Worm (Caenorhabditis elegans) whole organism, L1 larva: ENCODE measurements around the gene ZK792.12.

Experiments used
- C34B4.2 ChIP-seq: sonication (generic microtip); optimal IDR thresholded peaks from 2 replicates; lab custom pipeline; 2017; ENCODE audit warnings: mild to moderate bottlenecking, missing genetic modification characterization, missing compliant biosample characterization
- F16B12.6 ChIP-seq: fragments of 150-350 bp; optimal IDR thresholded peaks from 2 replicates; lab custom pipeline; 2014; ENCODE audit warnings: missing biosample characterization, missing genetic modification characterization
- dsc-1 ChIP-seq: sonication (generic microtip); optimal IDR thresholded peaks from 2 replicates; lab custom pipeline; 2016; ENCODE audit warnings: mild to moderate bottlenecking, missing genetic modification characterization, missing compliant biosample characterization
- fkh-4 ChIP-seq: sonication (generic microtip); optimal IDR thresholded peaks from 2 replicates; lab custom pipeline; 2016; ENCODE audit warnings: missing compliant biosample characterization, missing genetic modification characterization, borderline replicate concordance
- lin-15B ChIP-seq: fragments of 150-350 bp; sonication (generic microtip); optimal IDR thresholded peaks from 3 replicates; lab custom pipeline; 2014; ENCODE audit warnings: missing biosample characterization, missing genetic modification characterization
- mab-9 ChIP-seq: fragments of 200-800 bp; sonication (Bioruptor generic); IDR thresholded peaks from 2 replicates; pipeline ENCODE4 v1.3.6; 2022; ENCODE audit warnings: missing genetic modification reagents, missing genetic modification characterization, missing compliant biosample characterization
- nhr-20 ChIP-seq: sonication (generic microtip); optimal IDR thresholded peaks from 2 replicates; lab custom pipeline; 2016; ENCODE audit warnings: mild to moderate bottlenecking, missing genetic modification characterization, missing compliant biosample characterization
- nhr-84 ChIP-seq: sonication (generic microtip); optimal IDR thresholded peaks from 2 replicates; lab custom pipeline; 2017; ENCODE audit warnings: missing biosample characterization, missing genetic modification characterization
- nhr-90 ChIP-seq: sonication (generic microtip); optimal IDR thresholded peaks from 2 replicates; lab custom pipeline; 2016; ENCODE audit warnings: mild to moderate bottlenecking, missing genetic modification characterization, missing compliant biosample characterization; ENCODE audit not compliant: poor library complexity
- rnt-1 ChIP-seq: sonication (generic microtip); optimal IDR thresholded peaks from 2 replicates; lab custom pipeline; 2016; ENCODE audit warnings: mild to moderate bottlenecking, missing genetic modification characterization, moderate library complexity, missing compliant biosample characterization
- tlp-1 ChIP-seq: fragments of 150-350 bp; optimal IDR thresholded peaks from 2 replicates; lab custom pipeline; 2014; ENCODE audit warnings: missing biosample characterization, missing genetic modification characterization
- zag-1 ChIP-seq: fragments of 150-350 bp; optimal IDR thresholded peaks from 2 replicates; lab custom pipeline; 2014; ENCODE audit warnings: missing biosample characterization, missing genetic modification characterization

The ZK792.12 gene

DNA sequence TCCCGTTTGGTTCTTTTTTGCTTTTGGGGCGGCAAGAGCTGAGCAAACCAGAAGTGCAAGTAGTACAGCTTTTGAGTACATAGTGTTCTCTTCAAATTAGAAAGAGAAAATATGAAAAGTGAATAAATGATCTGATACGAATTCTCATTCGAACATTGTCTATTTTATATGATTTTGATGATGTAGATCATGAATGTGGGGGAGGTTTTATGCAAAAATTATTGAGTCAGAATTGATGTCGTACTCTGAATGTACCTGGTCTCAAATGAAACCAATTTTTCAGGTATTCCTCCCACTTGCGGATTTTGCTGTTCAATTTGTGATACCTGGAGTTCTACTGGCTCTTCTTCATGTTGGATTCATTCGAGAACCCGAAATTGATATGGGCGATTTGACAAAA, 46.6 kb downstream of the ZK792.12 start, which contains the start of gene K01A6.4 (continued):
- no peak for TF ChIP-seq mab-9 (GFP tag; lab: Robert Waterston, UW)

DNA sequence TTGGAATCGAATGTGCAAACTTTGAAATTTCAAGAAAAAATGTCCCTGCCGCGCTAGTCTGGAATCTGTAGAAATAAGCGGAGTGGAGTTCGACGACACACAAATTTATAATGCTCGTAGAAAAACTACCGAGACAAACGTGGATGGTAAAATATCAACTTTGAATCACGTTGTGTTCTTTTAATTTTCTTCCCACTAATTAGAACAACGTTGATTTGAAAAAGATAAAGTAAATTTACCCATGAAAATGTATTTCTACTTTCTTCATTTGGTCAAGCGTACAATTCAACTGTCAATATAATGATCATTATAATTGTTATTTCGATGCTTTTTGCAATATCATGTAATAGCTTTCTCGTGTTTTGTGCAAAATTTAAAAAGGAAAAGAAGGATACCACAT, 48.8 kb downstream of the ZK792.12 start, which contains the start of gene K01A6.5:
Gene K01A6.5 (plus strand): TSS at position 301 of the 400 bp plus-strand sequence.
- no peak for TF ChIP-seq lin-15B (tag; lab: Kevin White, UChicago)
- no peak for TF ChIP-seq nhr-20 (tag; lab: Kevin White, UChicago)
- no peak for TF ChIP-seq C34B4.2 (tag; lab: Kevin White, UChicago)
- TF ChIP-seq F16B12.6 (tag; lab: Kevin White, UChicago), result no peak
- no peak for TF ChIP-seq rnt-1 (tag; lab: Kevin White, UChicago)
- TF ChIP-seq dsc-1 (tag; lab: Kevin White, UChicago), result no peak
- TF ChIP-seq nhr-90, result no peak
- TF ChIP-seq tlp-1 (tag; lab: Kevin White, UChicago), result no peak
- no peak for TF ChIP-seq fkh-4 (tag; lab: Kevin White, UChicago)
- TF ChIP-seq nhr-84 (tag; lab: Kevin White, UChicago), result no peak
- TF ChIP-seq zag-1 (tag; lab: Kevin White, UChicago), result no peak
